Fruit fly (Drosophila melanogaster) Kc167 (cell line): ENCODE results near the gene CG31957.

Source experiments
- h ChIP-seq: fragments of >200 bp; optimal IDR thresholded peaks from 3 replicates; lab custom pipeline; 2018; ENCODE audit warnings: missing external identifiers
- psq ChIP-seq: fragments of >200 bp; optimal IDR thresholded peaks from 2 replicates; lab custom pipeline; 2017; ENCODE audit warnings: missing external identifiers

- no peak for TF ChIP-seq h (lab: Kevin White, UChicago)
- no peak for TF ChIP-seq psq (lab: Kevin White, UChicago)
Measured at dm6 chr2L:3829220-3829619, 43.0 kb downstream of the CG31957 start.
